Worm (Caenorhabditis elegans) whole organism, L2 larva: ENCODE results near the gene gyf-1.
A peak's percentile ranks its signal among the peaks of the same experiment; 100 is the strongest.

ENCODE experiments used
- C34F6.9 ChIP-seq: fragments of 150-350 bp; optimal IDR thresholded peaks from 2 replicates; lab custom pipeline; 2014; ENCODE audit warnings: missing biosample characterization, missing genetic modification characterization
- F13H6.1 ChIP-seq: sonication (generic microtip); optimal IDR thresholded peaks from 2 replicates; lab custom pipeline; 2016; ENCODE audit warnings: missing genetic modification characterization, missing compliant biosample characterization
- alr-1 ChIP-seq: fragments of 150-350 bp; optimal IDR thresholded peaks from 2 replicates; lab custom pipeline; 2014; ENCODE audit warnings: missing biosample characterization, missing genetic modification characterization
- aly-2 ChIP-seq: fragments of 150-350 bp; optimal IDR thresholded peaks from 2 replicates; lab custom pipeline; 2014; ENCODE audit warnings: missing biosample characterization, missing genetic modification characterization
- ama-1 ChIP-seq: fragments of 150-350 bp; optimal IDR thresholded peaks from 2 replicates; lab custom pipeline; 2018; ENCODE audit warnings: inconsistent platforms
- ceh-82 ChIP-seq: fragments of 150-350 bp; optimal IDR thresholded peaks from 2 replicates; lab custom pipeline; 2014; ENCODE audit warnings: missing biosample characterization, missing genetic modification characterization
- crh-2 ChIP-seq: sonication (generic microtip); optimal IDR thresholded peaks from 2 replicates; lab custom pipeline; 2017; ENCODE audit warnings: missing biosample characterization, missing genetic modification characterization
- egl-27 ChIP-seq: sonication (generic microtip); optimal IDR thresholded peaks from 3 replicates; lab custom pipeline; 2017; ENCODE audit warnings: missing biosample characterization, missing genetic modification reagents, missing genetic modification characterization
- elt-1 ChIP-seq: fragments of 150-350 bp; optimal IDR thresholded peaks from 2 replicates; lab custom pipeline; 2014; ENCODE audit warnings: missing biosample characterization, missing genetic modification characterization
- elt-3 ChIP-seq: sonication (generic microtip); optimal IDR thresholded peaks from 2 replicates; lab custom pipeline; 2017; ENCODE audit warnings: missing biosample characterization, missing genetic modification characterization
- fos-1 ChIP-seq: fragments of 150-350 bp; optimal IDR thresholded peaks from 2 replicates; lab custom pipeline; 2014; ENCODE audit warnings: missing biosample characterization, missing genetic modification characterization
- gmeb-1 ChIP-seq: fragments of 150-350 bp; optimal IDR thresholded peaks from 2 replicates; lab custom pipeline; 2014; ENCODE audit warnings: missing biosample characterization, missing genetic modification characterization
- lin-11 ChIP-seq: fragments of 150-350 bp; sonication (generic microtip); optimal IDR thresholded peaks from 2 replicates; lab custom pipeline; 2014; ENCODE audit warnings: missing biosample characterization, missing genetic modification characterization, inconsistent platforms, mixed read lengths
- lin-13 ChIP-seq: fragments of 150-350 bp; optimal IDR thresholded peaks from 2 replicates; lab custom pipeline; 2014; ENCODE audit warnings: missing biosample characterization, missing genetic modification reagents, missing genetic modification characterization
- lsy-2 ChIP-seq, 2 experiments: fragments of 150-350 bp in 1 of 2; sonication (generic microtip) in 1 of 2; optimal IDR thresholded peaks; 2 replicates each; lab custom pipeline; 2014 to 2017; ENCODE audit warnings: missing biosample characterization in 2 of 2, missing genetic modification characterization in 2 of 2
- mdl-1 ChIP-seq, 2 experiments: fragments of 150-350 bp in 1 of 2; sonication (generic microtip) in 1 of 2; optimal IDR thresholded peaks; 2 replicates each; lab custom pipeline; 2017; ENCODE audit warnings: missing biosample characterization in 2 of 2, missing genetic modification characterization in 2 of 2
- nhr-10 ChIP-seq: sonication (generic microtip); optimal IDR thresholded peaks from 2 replicates; lab custom pipeline; 2017; ENCODE audit warnings: missing biosample characterization, missing genetic modification characterization
- nhr-11 ChIP-seq: fragments of 150-350 bp; optimal IDR thresholded peaks from 2 replicates; lab custom pipeline; 2014; ENCODE audit warnings: missing biosample characterization, missing genetic modification characterization
- nhr-12 ChIP-seq: fragments of 150-350 bp; optimal IDR thresholded peaks from 2 replicates; lab custom pipeline; 2014; ENCODE audit warnings: missing biosample characterization, missing genetic modification characterization
- nhr-129 ChIP-seq: fragments of 150-350 bp; optimal IDR thresholded peaks from 2 replicates; lab custom pipeline; 2014; ENCODE audit warnings: missing biosample characterization, missing genetic modification characterization
- nhr-21 ChIP-seq: fragments of 150-350 bp; optimal IDR thresholded peaks from 2 replicates; lab custom pipeline; 2014; ENCODE audit warnings: missing biosample characterization, missing genetic modification characterization
- nhr-23 ChIP-seq: fragments of 150-350 bp; optimal IDR thresholded peaks from 2 replicates; lab custom pipeline; 2014; ENCODE audit warnings: missing biosample characterization, missing genetic modification reagents, missing genetic modification characterization
- nhr-237 ChIP-seq: fragments of 150-350 bp; optimal IDR thresholded peaks from 2 replicates; lab custom pipeline; 2014; ENCODE audit warnings: missing biosample characterization, missing genetic modification characterization
- peb-1 ChIP-seq: fragments of 150-350 bp; optimal IDR thresholded peaks from 2 replicates; lab custom pipeline; 2014; ENCODE audit warnings: missing biosample characterization, missing genetic modification characterization
- skn-1 ChIP-seq: sonication (generic microtip); optimal IDR thresholded peaks from 2 replicates; lab custom pipeline; 2017; ENCODE audit warnings: missing biosample characterization, missing genetic modification characterization
- sma-3 ChIP-seq: sonication (generic microtip); optimal IDR thresholded peaks from 2 replicates; lab custom pipeline; 2016; ENCODE audit warnings: missing genetic modification reagents, missing genetic modification characterization, missing compliant biosample characterization
- sma-9 ChIP-seq, 2 experiments: fragments of 150-350 bp in 1 of 2; sonication (generic microtip) in 1 of 2; optimal IDR thresholded peaks; 2 replicates each; lab custom pipeline; 2014 to 2016; ENCODE audit warnings: missing genetic modification characterization in 2 of 2, mild to moderate bottlenecking in 1 of 2, missing biosample characterization in 1 of 2, missing compliant biosample characterization in 1 of 2, missing genetic modification reagents in 1 of 2, moderate library complexity in 1 of 2
- snpc-4 ChIP-seq: fragments of 150-350 bp; optimal IDR thresholded peaks from 2 replicates; lab custom pipeline; 2014; ENCODE audit warnings: missing biosample characterization, missing genetic modification characterization
- unc-39 ChIP-seq: fragments of 150-350 bp; optimal IDR thresholded peaks from 2 replicates; lab custom pipeline; 2014; ENCODE audit warnings: missing biosample characterization, missing genetic modification characterization
- unc-55 ChIP-seq: fragments of 150-350 bp; sonication (generic microtip); optimal IDR thresholded peaks from 3 replicates; lab custom pipeline; 2014; ENCODE audit warnings: missing biosample characterization, missing genetic modification reagents, missing genetic modification characterization
- unc-62 ChIP-seq: fragments of 150-350 bp; optimal IDR thresholded peaks from 2 replicates; lab custom pipeline; 2014; ENCODE audit warnings: missing biosample characterization, missing genetic modification reagents, missing genetic modification characterization
- zag-1 ChIP-seq: fragments of 150-350 bp; optimal IDR thresholded peaks from 2 replicates; lab custom pipeline; 2014; ENCODE audit warnings: missing biosample characterization, missing genetic modification characterization
- ztf-1 ChIP-seq: fragments of 200-800 bp; sonication (Bioruptor generic); conservative IDR thresholded peaks from 2 replicates; pipeline ENCODE4 v1.3.6; 2022; ENCODE audit warnings: missing genetic modification characterization, missing compliant biosample characterization
- ztf-4 ChIP-seq: fragments of 150-350 bp; optimal IDR thresholded peaks from 2 replicates; lab custom pipeline; 2014; ENCODE audit warnings: missing biosample characterization, missing genetic modification characterization

The gyf-1 gene

ce11 chrII:6726814-6727213 is 42.8 kb downstream of the gyf-1 start:
- no peak for TF ChIP-seq elt-3 (tag; lab: Kevin White, UChicago)
- no peak for TF ChIP-seq nhr-11
- no peak for TF ChIP-seq ztf-4
- TF ChIP-seq unc-62 (GFP tag; lab: Kevin White, UChicago): no peak
- TF ChIP-seq nhr-10 (tag; lab: Kevin White, UChicago): no peak
- no peak for TF ChIP-seq ama-1 (lab: Kevin White, UChicago)
- no peak for TF ChIP-seq lin-11 (tag; lab: Kevin White, UChicago)
- TF ChIP-seq ztf-1 (GFP tag; lab: Robert Waterston, UW): no peak
- TF ChIP-seq lin-13 (GFP tag; lab: Kevin White, UChicago): no peak
- TF ChIP-seq sma-9 (GFP tag; optimal IDR thresholded peaks at IDR 0.05; lab: Kevin White, UChicago): no peak
- no peak for TF ChIP-seq sma-9 (tag; optimal IDR thresholded peaks at IDR 0.05; lab: Kevin White, UChicago)
- TF ChIP-seq snpc-4 (tag; lab: Kevin White, UChicago): no peak
- TF ChIP-seq nhr-23 (tag; lab: Kevin White, UChicago): no peak

ce11 chrII:6729331-6729730 is 45.3 kb downstream of the gyf-1 start, which contains the start of gene T14B4.8:
TSS of gene T14B4.8 (minus strand) at chrII:6729390.
- TF ChIP-seq unc-55 (GFP tag; lab: Kevin White, UChicago): peak; percentile 51
- peak; percentile 4 for TF ChIP-seq snpc-4 (tag; lab: Kevin White, UChicago)
- no peak for TF ChIP-seq nhr-23 (tag; lab: Kevin White, UChicago)
- no peak for TF ChIP-seq peb-1 (tag; lab: Kevin White, UChicago)
- peak in 1 of 2 experiments; percentile 8 for TF ChIP-seq lsy-2 (tag; optimal IDR thresholded peaks at IDR 0.05; lab: Kevin White, UChicago)
- no peak for TF ChIP-seq nhr-10 (tag; lab: Kevin White, UChicago)
- TF ChIP-seq nhr-12 (tag; lab: Kevin White, UChicago): no peak
- TF ChIP-seq alr-1 (tag; lab: Kevin White, UChicago): no peak
- peak; percentile 45 for TF ChIP-seq C34F6.9 (tag; lab: Kevin White, UChicago)
- no peak for TF ChIP-seq egl-27 (tag; lab: Kevin White, UChicago)
- TF ChIP-seq unc-62 (GFP tag; lab: Kevin White, UChicago): no peak
- TF ChIP-seq skn-1 (tag; lab: Kevin White, UChicago): no peak
- TF ChIP-seq zag-1: peak; percentile 23
- TF ChIP-seq aly-2 (tag; lab: Kevin White, UChicago): no peak
- TF ChIP-seq mdl-1 (tag; optimal IDR thresholded peaks at IDR 0.05; lab: Kevin White, UChicago): no peak
- peak; percentile 18 for TF ChIP-seq nhr-129 (tag; lab: Kevin White, UChicago)
- no peak for TF ChIP-seq unc-39 (tag; lab: Kevin White, UChicago)

ce11 chrII:6733718-6734117 is 49.7 kb downstream of the gyf-1 start, which contains the start of gene T14B4.9:
TSS of gene T14B4.9 (minus strand) at chrII:6733818.
- TF ChIP-seq ztf-4: no peak
- TF ChIP-seq nhr-237 (tag; lab: Kevin White, UChicago): no peak

ce11 chrII:6734674-6735073 is 50.6 kb downstream of the gyf-1 start, which contains the start of gene T14B4.3:
TSS of gene T14B4.3 (plus strand) at chrII:6734937.
- TF ChIP-seq gmeb-1 (tag; lab: Kevin White, UChicago) (peak; percentile 66), lin-13 (GFP tag; lab: Kevin White, UChicago) (peak; percentile 47), peb-1 (tag; lab: Kevin White, UChicago) (no peak), nhr-21 (tag; lab: Kevin White, UChicago) (peak; percentile 40), snpc-4 (tag; lab: Kevin White, UChicago) (peak; percentile 2), C34F6.9 (tag; lab: Kevin White, UChicago) (peak; percentile 78), crh-2 (tag; lab: Kevin White, UChicago) (peak; percentile 68), lsy-2 (tag; optimal IDR thresholded peaks at IDR 0.05; lab: Kevin White, UChicago) (peak; percentile 25 to 87), fos-1 (tag; lab: Kevin White, UChicago) (peak; percentile 29), sma-3 (peak; percentile 72), nhr-129 (tag; lab: Kevin White, UChicago) (peak; percentile 65), nhr-237 (tag; lab: Kevin White, UChicago) (no peak), ztf-4 (no peak), sma-9 (GFP tag; optimal IDR thresholded peaks at IDR 0.05; lab: Kevin White, UChicago) (peak; percentile 51), sma-9 (tag; optimal IDR thresholded peaks at IDR 0.05; lab: Kevin White, UChicago) (no peak), unc-55 (GFP tag; lab: Kevin White, UChicago) (peak; percentile 87), F13H6.1 (tag; lab: Kevin White, UChicago) (peak; percentile 50)

ce11 chrII:6736066-6736465 is 52.0 kb downstream of the gyf-1 start, which contains the start of gene mrps-18.C:
TSS of gene mrps-18.C (plus strand) at chrII:6736203.
- TF ChIP-seq elt-3 (tag; lab: Kevin White, UChicago) (no peak), elt-1 (tag; lab: Kevin White, UChicago) (no peak), sma-3 (no peak), nhr-129 (tag; lab: Kevin White, UChicago) (no peak), fos-1 (tag; lab: Kevin White, UChicago) (no peak), ceh-82 (tag; lab: Kevin White, UChicago) (no peak), unc-55 (GFP tag; lab: Kevin White, UChicago) (no peak)
